Fruit fly (Drosophila melanogaster): ENCODE results near the gene Mst77F.
A peak's percentile ranks its signal among the peaks of the same experiment; 100 is the strongest.

Gene Mst77F

DNA sequence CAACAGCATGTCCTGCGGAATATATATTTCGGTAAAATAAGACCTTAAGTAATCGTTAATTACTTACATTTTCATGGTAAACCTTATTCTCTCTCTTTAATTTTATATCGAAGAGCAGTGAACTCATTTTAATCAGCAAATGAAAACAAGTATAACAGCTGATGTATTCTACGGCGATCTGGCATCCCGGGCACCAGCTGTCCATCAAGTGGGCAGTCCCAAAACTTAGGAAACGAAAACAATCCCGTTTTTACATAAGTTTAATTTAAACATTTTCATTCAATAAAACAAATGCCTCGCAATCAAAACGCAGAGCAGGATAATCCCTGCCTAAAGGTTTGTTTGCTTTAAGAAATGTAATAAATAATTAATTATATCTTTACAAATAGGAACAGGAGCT is 48.5 kb downstream of the Mst77F start, which contains the start of the genes CG4074 and CG4186:
Gene CG4074, minus strand, starts transcription at position 151 of the 400 bp plus-strand sequence.
Gene CG4186, plus strand, starts transcription at position 237 of the 400 bp plus-strand sequence.
- TF ChIP-seq fd96Ca (GFP tag; IDR thresholded peaks at IDR 0.05) (no peak), CG32121 (GFP tag; IDR thresholded peaks at IDR 0.05) (no peak), CG17806 (tag; optimal IDR thresholded peaks at IDR 0.05) (no peak), gl (tag; optimal IDR thresholded peaks at IDR 0.05) (no peak), CG8301 (tag; optimal IDR thresholded peaks at IDR 0.05) (no peak), CG8159 (tag; optimal IDR thresholded peaks at IDR 0.05) (no peak), CG15710 (tag; optimal IDR thresholded peaks at IDR 0.05) (no peak), EcR (GFP tag; optimal IDR thresholded peaks at IDR 0.05) (peak; percentile 93), Ets98B (GFP tag; IDR thresholded peaks at IDR 0.05) (no peak), Pif1B (GFP tag; optimal IDR thresholded peaks at IDR 0.05) (peak; percentile 24), D1 (tag; optimal IDR thresholded peaks at IDR 0.05) (peak; percentile 42), CG34367 (tag; optimal IDR thresholded peaks at IDR 0.05) (no peak)

DNA sequence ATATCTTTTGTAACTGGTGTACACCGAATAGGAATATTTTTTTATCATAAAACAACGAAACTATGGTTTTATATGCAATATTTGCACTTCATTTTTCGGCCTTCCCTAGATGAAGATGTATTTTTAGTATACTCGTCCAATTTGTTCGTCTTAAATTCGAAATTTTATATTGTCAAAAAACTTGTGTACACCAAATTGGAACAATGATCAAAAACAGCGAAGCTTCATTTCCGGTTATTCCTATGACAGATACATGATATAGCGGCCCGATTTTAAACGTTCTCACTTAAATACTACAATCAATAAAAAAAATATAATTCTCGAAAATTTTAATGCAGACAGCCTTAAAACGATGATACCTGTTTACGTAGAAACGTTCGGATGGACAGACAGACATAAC is 50.6 kb downstream of the Mst77F start:
- TF ChIP-seq gl (tag; optimal IDR thresholded peaks at IDR 0.05) (no peak), CG17806 (tag; optimal IDR thresholded peaks at IDR 0.05) (no peak), CG9948 (tag; optimal IDR thresholded peaks at IDR 0.05) (no peak), Ets98B (GFP tag; IDR thresholded peaks at IDR 0.05) (no peak), CG8301 (tag; optimal IDR thresholded peaks at IDR 0.05) (no peak), CG13204 (GFP tag; optimal IDR thresholded peaks at IDR 0.05) (no peak), CG14655 (GFP tag; optimal IDR thresholded peaks at IDR 0.05) (no peak), CG12605 (GFP tag; IDR thresholded peaks at IDR 0.05) (no peak), Pif1B (GFP tag; optimal IDR thresholded peaks at IDR 0.05) (no peak), fd96Ca (GFP tag; IDR thresholded peaks at IDR 0.05) (no peak), Snoo (tag; optimal IDR thresholded peaks at IDR 0.05) (no peak)

All from whole organism, pupa.